Fruit fly (Drosophila melanogaster) whole organism, embryonic: ENCODE data around the gene CG11726.

Experiments used
- Atf-2 ChIP-seq: fragments of 200-800 bp; sonication (Bioruptor generic); optimal IDR thresholded peaks from 2 replicates; lab custom pipeline; 2016; ENCODE audit warnings: missing biosample characterization, missing genetic modification characterization
- Atf6 ChIP-seq: fragments of 200-800 bp; sonication (Bioruptor generic); IDR thresholded peaks from 2 replicates; pipeline ENCODE4 v1.3.6; 2022; ENCODE audit warnings: missing biosample characterization, missing genetic modification characterization
- Bdp1 ChIP-seq: fragments of 200-800 bp; sonication (Bioruptor generic); optimal IDR thresholded peaks from 3 replicates; lab custom pipeline; 2016; ENCODE audit warnings: missing biosample characterization, missing genetic modification characterization
- CG10267 ChIP-seq: fragments of 200-800 bp; sonication (Bioruptor generic); optimal IDR thresholded peaks from 2 replicates; lab custom pipeline; 2018; ENCODE audit warnings: missing biosample characterization, mild to moderate bottlenecking, missing genetic modification characterization, moderate library complexity
- CG10321 ChIP-seq: fragments of 200-800 bp; sonication (Bioruptor generic); IDR thresholded peaks from 2 replicates; pipeline ENCODE4 v1.3.6; 2022; ENCODE audit warnings: missing biosample characterization, missing genetic modification characterization
- CG11695 ChIP-seq: fragments of 200-800 bp; sonication (Bioruptor generic); IDR thresholded peaks from 3 replicates; pipeline ENCODE4 v1.3.6; 2022; ENCODE audit warnings: missing biosample characterization, missing genetic modification characterization
- CG12071 ChIP-seq: fragments of 200-800 bp; sonication (Bioruptor generic); optimal IDR thresholded peaks from 3 replicates; lab custom pipeline; 2018; ENCODE audit warnings: missing biosample characterization, mild to moderate bottlenecking, missing genetic modification characterization
- CG12769 ChIP-seq: fragments of 200-800 bp; sonication (Bioruptor generic); optimal IDR thresholded peaks from 2 replicates; lab custom pipeline; 2019; ENCODE audit warnings: missing biosample characterization, mild to moderate bottlenecking, missing genetic modification characterization, moderate library complexity
- CG14050 ChIP-seq: fragments of 200-800 bp; sonication (Bioruptor generic); IDR thresholded peaks from 3 replicates; pipeline ENCODE4 v1.3.6; 2022; ENCODE audit warnings: missing biosample characterization, missing genetic modification characterization
- CG17829 ChIP-seq: fragments of 200-800 bp; optimal IDR thresholded peaks from 2 replicates; lab custom pipeline; 2019; ENCODE audit warnings: missing biosample characterization, mild to moderate bottlenecking, missing genetic modification characterization, moderate library complexity
- CG2202 ChIP-seq: fragments of 200-800 bp; sonication (Bioruptor generic); optimal IDR thresholded peaks from 2 replicates; lab custom pipeline; 2018; ENCODE audit warnings: missing biosample characterization, mild to moderate bottlenecking, missing genetic modification characterization
- CG30431 ChIP-seq: fragments of 200-800 bp; sonication (Bioruptor generic); optimal IDR thresholded peaks from 2 replicates; lab custom pipeline; 2017; ENCODE audit warnings: missing biosample characterization, missing genetic modification characterization
- CG32767 ChIP-seq: fragments of 200-800 bp; sonication (Bioruptor generic); IDR thresholded peaks from 2 replicates; pipeline ENCODE4 v1.3.6; 2022; ENCODE audit warnings: missing biosample characterization, missing genetic modification characterization
- CG3281 ChIP-seq: fragments of 200-800 bp; sonication (Bioruptor generic); optimal IDR thresholded peaks from 3 replicates; lab custom pipeline; 2017; ENCODE audit warnings: missing biosample characterization, mild to moderate bottlenecking, missing genetic modification characterization
- CG34376 ChIP-seq: fragments of 200-800 bp; sonication (Bioruptor generic); optimal IDR thresholded peaks from 2 replicates; lab custom pipeline; 2018; ENCODE audit warnings: missing biosample characterization, mild to moderate bottlenecking, missing genetic modification characterization
- CG3847 ChIP-seq: fragments of 200-800 bp; sonication (Bioruptor generic); IDR thresholded peaks from 2 replicates; pipeline ENCODE4 v1.3.6; 2022; ENCODE audit warnings: missing biosample characterization, missing genetic modification characterization
- CG4820 ChIP-seq: fragments of 200-800 bp; sonication (Bioruptor generic); optimal IDR thresholded peaks from 3 replicates; lab custom pipeline; 2016; ENCODE audit warnings: missing biosample characterization, missing genetic modification characterization
- CG7271 ChIP-seq: fragments of 200-800 bp; sonication (Bioruptor generic); optimal IDR thresholded peaks from 2 replicates; lab custom pipeline; 2018; ENCODE audit warnings: missing biosample characterization, mild to moderate bottlenecking, missing genetic modification characterization, moderate library complexity
- CG7839 ChIP-seq: fragments of 200-800 bp; sonication (Bioruptor generic); optimal IDR thresholded peaks from 3 replicates; lab custom pipeline; 2018; ENCODE audit warnings: missing biosample characterization, mild to moderate bottlenecking, missing genetic modification characterization, moderate library complexity
- Dip3 ChIP-seq: fragments of 200-800 bp; sonication (Bioruptor generic); optimal IDR thresholded peaks from 3 replicates; lab custom pipeline; 2016; ENCODE audit warnings: missing biosample characterization, missing genetic modification characterization
- Gug ChIP-seq: fragments of 200-800 bp; sonication (Bioruptor generic); IDR thresholded peaks from 4 replicates; pipeline ENCODE4 v1.3.6; 2022; ENCODE audit warnings: missing biosample characterization, missing genetic modification characterization
- HHEX ChIP-seq: fragments of 200-800 bp; sonication (Bioruptor generic); optimal IDR thresholded peaks from 3 replicates; lab custom pipeline; 2017; ENCODE audit warnings: missing biosample characterization, mild to moderate bottlenecking, missing genetic modification characterization, missing genetic modification reagents
- HLHmδ ChIP-seq: fragments of 200-800 bp; sonication (Bioruptor generic); optimal IDR thresholded peaks from 2 replicates; lab custom pipeline; 2018; ENCODE audit warnings: missing biosample characterization, mild to moderate bottlenecking, missing genetic modification characterization, moderate library complexity
- Hmr ChIP-seq: fragments of 200-800 bp; sonication (Bioruptor generic); optimal IDR thresholded peaks from 3 replicates; lab custom pipeline; 2017; ENCODE audit warnings: mild to moderate bottlenecking, missing biosample characterization, missing genetic modification reagents, missing genetic modification characterization
- Hr51 ChIP-seq, 2 experiments: fragments of 200-800 bp; sonication (Bioruptor generic); optimal IDR thresholded peaks; 2 replicates in 1 of 2; 3 replicates in 1 of 2; lab custom pipeline; 2016 to 2018; ENCODE audit warnings: missing biosample characterization in 2 of 2, missing genetic modification characterization in 2 of 2, mild to moderate bottlenecking in 1 of 2, moderate library complexity in 1 of 2
- Opbp ChIP-seq: fragments of 200-800 bp; sonication (Bioruptor generic); IDR thresholded peaks from 3 replicates; pipeline ENCODE4 v1.3.6; 2022; ENCODE audit warnings: missing biosample characterization, missing genetic modification characterization; ENCODE audit not compliant: partially characterized antibody
- Ptx1 ChIP-seq: fragments of 200-800 bp; sonication (Bioruptor generic); IDR thresholded peaks from 2 replicates; pipeline ENCODE4 v1.3.6; 2022; ENCODE audit warnings: missing biosample characterization, missing genetic modification characterization
- Scr ChIP-seq: fragments of 200-800 bp; sonication (Bioruptor generic); IDR thresholded peaks from 2 replicates; pipeline ENCODE4 v1.3.6; 2022; ENCODE audit warnings: missing biosample characterization, missing genetic modification characterization; ENCODE audit not compliant: partially characterized antibody
- Sin3A ChIP-seq: fragments of >200 bp; optimal IDR thresholded peaks from 2 replicates; lab custom pipeline; 2018
- Sox100B ChIP-seq: fragments of 200-800 bp; sonication (Bioruptor generic); optimal IDR thresholded peaks from 3 replicates; lab custom pipeline; 2018; ENCODE audit warnings: missing biosample characterization, mild to moderate bottlenecking, missing genetic modification characterization
- Spps ChIP-seq: fragments of 200-800 bp; sonication (Bioruptor generic); optimal IDR thresholded peaks from 2 replicates; lab custom pipeline; 2018; ENCODE audit warnings: missing biosample characterization, mild to moderate bottlenecking, missing genetic modification characterization
- Tbp ChIP-seq: fragments of >200 bp; optimal IDR thresholded peaks from 2 replicates; lab custom pipeline; 2018; ENCODE audit warnings: missing biosample characterization, missing genetic modification characterization
- YL-1 ChIP-seq: fragments of 200-800 bp; sonication (Bioruptor generic); optimal IDR thresholded peaks from 3 replicates; lab custom pipeline; 2017; ENCODE audit warnings: missing biosample characterization, mild to moderate bottlenecking, missing genetic modification characterization
- ac ChIP-seq: fragments of 200-800 bp; sonication (Bioruptor generic); optimal IDR thresholded peaks from 3 replicates; lab custom pipeline; 2017; ENCODE audit warnings: missing biosample characterization, mild to moderate bottlenecking, missing genetic modification characterization
- ato ChIP-seq: fragments of 200-800 bp; sonication (Bioruptor generic); IDR thresholded peaks from 2 replicates; pipeline ENCODE4 v1.3.6; 2022; ENCODE audit warnings: missing biosample characterization, missing genetic modification characterization; ENCODE audit not compliant: partially characterized antibody
- bab2 ChIP-seq: fragments of 200-800 bp; sonication (Bioruptor generic); optimal IDR thresholded peaks from 2 replicates; lab custom pipeline; 2016; ENCODE audit warnings: missing biosample characterization, missing genetic modification characterization
- cas ChIP-seq: fragments of 200-800 bp; sonication (Bioruptor generic); IDR thresholded peaks from 2 replicates; pipeline ENCODE4 v1.3.6; 2022; ENCODE audit warnings: missing biosample characterization, missing genetic modification characterization
- cg ChIP-seq: fragments of 200-800 bp; sonication (Bioruptor generic); optimal IDR thresholded peaks from 3 replicates; lab custom pipeline; 2019; ENCODE audit warnings: missing biosample characterization, mild to moderate bottlenecking, missing genetic modification characterization, moderate library complexity
- chm ChIP-seq: fragments of 200-800 bp; sonication (Bioruptor generic); IDR thresholded peaks from 2 replicates; pipeline ENCODE4 v1.3.6; 2022; ENCODE audit warnings: missing biosample characterization, missing genetic modification characterization
- dpn ChIP-seq, 2 experiments: fragments of 200-800 bp; sonication (Bioruptor generic); optimal IDR thresholded peaks; 3 replicates each; lab custom pipeline; 2016; ENCODE audit warnings: missing biosample characterization in 2 of 2, missing genetic modification characterization in 2 of 2
- dysf ChIP-seq: fragments of 200-800 bp; sonication (Bioruptor generic); IDR thresholded peaks from 3 replicates; pipeline ENCODE4 v1.3.6; 2022; ENCODE audit warnings: missing biosample characterization, missing genetic modification characterization
- grn ChIP-seq: fragments of 200-800 bp; sonication (Bioruptor generic); optimal IDR thresholded peaks from 3 replicates; lab custom pipeline; 2017; ENCODE audit warnings: missing biosample characterization, missing genetic modification characterization
- gro ChIP-seq: fragments of 200-800 bp; sonication (Bioruptor generic); optimal IDR thresholded peaks from 2 replicates; lab custom pipeline; 2016; ENCODE audit warnings: missing biosample characterization, missing genetic modification characterization
- nau ChIP-seq: fragments of 200-800 bp; sonication (Bioruptor generic); optimal IDR thresholded peaks from 3 replicates; lab custom pipeline; 2017; ENCODE audit warnings: missing biosample characterization, mild to moderate bottlenecking, missing genetic modification characterization, missing genetic modification reagents
- pb ChIP-seq: fragments of 200-800 bp; sonication (Bioruptor generic); optimal IDR thresholded peaks from 3 replicates; lab custom pipeline; 2016; ENCODE audit warnings: missing biosample characterization, missing genetic modification characterization
- run ChIP-seq: fragments of 200-800 bp; sonication (Bioruptor generic); optimal IDR thresholded peaks from 3 replicates; lab custom pipeline; 2018; ENCODE audit warnings: missing biosample characterization, mild to moderate bottlenecking, missing genetic modification characterization
- schlank ChIP-seq: fragments of 200-800 bp; sonication (Bioruptor generic); optimal IDR thresholded peaks from 2 replicates; lab custom pipeline; 2018; ENCODE audit warnings: missing biosample characterization, mild to moderate bottlenecking, missing genetic modification characterization
- tap ChIP-seq: fragments of 200-800 bp; optimal IDR thresholded peaks from 3 replicates; lab custom pipeline; 2019; ENCODE audit warnings: missing biosample characterization, mild to moderate bottlenecking, missing genetic modification characterization, moderate library complexity
- tna ChIP-seq: fragments of 200-800 bp; sonication (Bioruptor generic); IDR thresholded peaks from 2 replicates; pipeline ENCODE4 v1.3.6; 2022; ENCODE audit warnings: missing biosample characterization, missing genetic modification characterization; ENCODE audit not compliant: partially characterized antibody
- trh ChIP-seq: fragments of 200-800 bp; sonication (Bioruptor generic); optimal IDR thresholded peaks from 2 replicates; lab custom pipeline; 2016; ENCODE audit warnings: missing biosample characterization, missing genetic modification characterization
- z ChIP-seq: fragments of 200-800 bp; sonication (Bioruptor generic); IDR thresholded peaks from 3 replicates; pipeline ENCODE4 v1.3.6; 2022; ENCODE audit warnings: missing biosample characterization, missing genetic modification characterization

Gene CG11726

DNA sequence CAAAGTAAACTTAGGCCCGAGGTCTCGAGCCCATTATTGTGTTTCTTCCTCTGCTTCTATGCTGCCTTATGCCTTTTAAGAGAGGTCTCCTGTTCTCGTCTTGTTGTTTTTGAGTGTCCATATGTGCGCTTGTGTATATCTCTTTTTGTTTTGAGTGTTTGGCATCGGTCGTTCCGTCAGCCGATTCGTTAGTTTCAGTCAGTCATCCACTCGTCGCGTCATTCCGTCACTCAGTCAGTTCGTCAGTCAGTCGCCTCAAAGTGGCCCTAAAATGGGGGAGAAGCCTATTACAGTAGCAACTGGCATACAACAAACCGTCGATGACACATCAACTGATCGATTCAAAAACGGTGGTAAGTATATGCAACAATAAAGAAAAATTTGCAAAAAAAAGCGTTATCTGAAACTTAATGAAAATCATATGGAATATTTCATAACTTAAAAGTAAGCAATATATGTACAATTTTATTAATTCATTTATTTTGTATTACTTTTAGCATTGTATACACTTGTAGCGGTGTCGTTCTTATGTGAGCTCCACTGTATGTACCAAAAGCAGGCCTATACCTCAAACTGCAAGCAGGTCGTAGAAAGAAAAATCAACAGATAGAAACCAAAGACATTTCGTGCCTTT is 23.7 kb downstream of the CG11726 start (continued):
- peak; percentile 77 for TF ChIP-seq CG7271 (tag; lab: Kevin White, UChicago)
- TF ChIP-seq CG11695 (GFP tag; lab: Robert Waterston, UW) = peak; percentile 97
- peak; percentile 94 for TF ChIP-seq Atf6 (GFP tag; lab: Robert Waterston, UW)
- peak; percentile 96 for TF ChIP-seq CG3847 (GFP tag; lab: Robert Waterston, UW)
- TF ChIP-seq Hr51 (GFP tag; optimal IDR thresholded peaks at IDR 0.05; lab: Kevin White, UChicago) = peak; percentile 93 to 94
- peak; percentile 81 for TF ChIP-seq bab2 (GFP tag; lab: Kevin White, UChicago)
- peak; percentile 95 for TF ChIP-seq CG4820
- peak; percentile 10 for TF ChIP-seq HLHmδ (GFP tag; lab: Kevin White, UChicago)
- TF ChIP-seq Tbp (GFP tag; lab: Kevin White, UChicago) = no peak
- peak; percentile 91 for TF ChIP-seq CG2202 (tag; lab: Kevin White, UChicago)
- peak; percentile 89 for TF ChIP-seq nau
- peak; percentile 5 for TF ChIP-seq gro (GFP tag; lab: Kevin White, UChicago)
- no peak for TF ChIP-seq grn (GFP tag; lab: Kevin White, UChicago)
- no peak for TF ChIP-seq Sin3A
- TF ChIP-seq Atf-2 (GFP tag; lab: Kevin White, UChicago) = peak; percentile 83
- TF ChIP-seq z (GFP tag; lab: Robert Waterston, UW) = peak; percentile 63; the same call in 2 of the 3 replicates
- TF ChIP-seq Gug = peak; percentile 85
- TF ChIP-seq trh (GFP tag; lab: Kevin White, UChicago) = peak; percentile 82
- TF ChIP-seq CG32767 (GFP tag; lab: Robert Waterston, UW) = peak; percentile 97
- TF ChIP-seq CG10267 (tag; lab: Kevin White, UChicago) = peak; percentile 92
- peak; percentile 94 for TF ChIP-seq CG30431
- no peak for TF ChIP-seq cg (GFP tag; lab: Kevin White, UChicago)
- TF ChIP-seq Spps (tag; lab: Kevin White, UChicago) = peak; percentile 94
- peak; percentile 98 for TF ChIP-seq chm (GFP tag; lab: Robert Waterston, UW)
- no peak for TF ChIP-seq ato (GFP tag; lab: Robert Waterston, UW)
- TF ChIP-seq CG7839 (tag; lab: Kevin White, UChicago) = peak; percentile 97
- TF ChIP-seq CG34376 (GFP tag; lab: Kevin White, UChicago) = peak; percentile 17
- peak; percentile 96 for TF ChIP-seq CG17829 (tag; lab: Kevin White, UChicago)
- TF ChIP-seq Sox100B (GFP tag; lab: Kevin White, UChicago) = peak; percentile 97
- no peak for TF ChIP-seq Opbp (GFP tag; lab: Robert Waterston, UW)
- peak; percentile 77 for TF ChIP-seq ac (GFP tag; lab: Kevin White, UChicago)
- TF ChIP-seq tna (GFP tag; lab: Robert Waterston, UW) = no peak
- TF ChIP-seq tap (tag; lab: Kevin White, UChicago) = peak; percentile 96
- TF ChIP-seq pb (GFP tag; lab: Kevin White, UChicago) = peak; percentile 56
- TF ChIP-seq Bdp1 (GFP tag; lab: Kevin White, UChicago) = peak; percentile 86
- peak; percentile 97 for TF ChIP-seq CG14050 (GFP tag; lab: Robert Waterston, UW)
- TF ChIP-seq schlank (tag; lab: Kevin White, UChicago) = peak; percentile 69
- TF ChIP-seq CG10321 (GFP tag; lab: Robert Waterston, UW) = peak; percentile 85

DNA sequence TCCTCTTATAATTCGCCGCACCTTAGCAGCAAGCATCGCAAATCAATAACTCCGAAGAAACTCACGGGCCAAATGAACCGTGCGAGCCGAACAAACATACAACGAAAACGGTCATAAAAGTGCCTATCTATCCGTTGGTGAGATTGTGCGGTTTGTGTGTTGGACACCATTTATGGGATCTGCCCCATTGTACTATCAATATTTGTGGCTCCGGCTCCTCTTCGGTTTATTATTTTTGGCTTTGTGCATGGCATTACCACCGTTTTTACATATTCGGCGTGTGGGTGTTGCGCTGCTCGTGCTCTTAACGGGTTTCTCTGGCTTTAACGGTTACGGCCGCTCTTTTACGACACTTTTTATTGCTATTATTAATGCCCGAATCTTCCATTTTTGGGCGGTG is 24.9 kb downstream of the CG11726 start:
- TF ChIP-seq Hmr (GFP tag; lab: Kevin White, UChicago) (peak; percentile 31), dpn (GFP tag; optimal IDR thresholded peaks at IDR 0.05; lab: Kevin White, UChicago) (no peak), HHEX (peak; percentile 5), Dip3 (GFP tag; lab: Kevin White, UChicago) (no peak), Ptx1 (0 out of 2 replicates have a peak, but pooled peaks have one; percentile 24), dysf (GFP tag; lab: Robert Waterston, UW) (peak; percentile 42; the same call in 1 of the 3 replicates), YL-1 (GFP tag; lab: Kevin White, UChicago) (no peak), cas (GFP tag; lab: Robert Waterston, UW) (no peak), CG12769 (tag; lab: Kevin White, UChicago) (peak; percentile 55), run (peak; percentile 38), CG12071 (GFP tag; lab: Kevin White, UChicago) (no peak), CG3281 (GFP tag; lab: Kevin White, UChicago) (peak; percentile 29), Scr (GFP tag; lab: Robert Waterston, UW) (no peak)
